Worm (Caenorhabditis elegans) whole organism, late embryonic: ENCODE data around the gene atgl-1.

ENCODE experiments used
- C08G9.2 ChIP-seq: sonication (generic microtip); optimal IDR thresholded peaks from 2 replicates; lab custom pipeline; 2016; ENCODE audit warnings: mild to moderate bottlenecking, missing genetic modification characterization, moderate library complexity, missing compliant biosample characterization
- C38D4.7 ChIP-seq: fragments of 200-800 bp; sonication (Bioruptor generic); optimal IDR thresholded peaks from 2 replicates; lab custom pipeline; 2018; ENCODE audit warnings: mild to moderate bottlenecking, missing genetic modification characterization, moderate library complexity, missing compliant biosample characterization
- F13H6.1 ChIP-seq: sonication (generic microtip); optimal IDR thresholded peaks from 2 replicates; lab custom pipeline; 2016; ENCODE audit warnings: missing genetic modification characterization, missing compliant biosample characterization
- K02D7.2 ChIP-seq: sonication (generic microtip); optimal IDR thresholded peaks from 2 replicates; lab custom pipeline; 2017; ENCODE audit warnings: mild to moderate bottlenecking, missing genetic modification characterization, missing compliant biosample characterization
- T23F11.4 ChIP-seq: fragments of 200-800 bp; sonication (Bioruptor generic); optimal IDR thresholded peaks from 2 replicates; lab custom pipeline; 2018; ENCODE audit warnings: mild to moderate bottlenecking, missing genetic modification characterization, missing compliant biosample characterization
- ama-1 ChIP-seq: fragments of 150-350 bp; optimal IDR thresholded peaks from 2 replicates; lab custom pipeline; 2014
- ceh-14 ChIP-seq: sonication (generic microtip); optimal IDR thresholded peaks from 2 replicates; lab custom pipeline; 2016; ENCODE audit warnings: missing genotype, missing genetic modification characterization, missing compliant biosample characterization
- ceh-18 ChIP-seq: sonication (generic microtip); optimal IDR thresholded peaks from 2 replicates; lab custom pipeline; 2016; ENCODE audit warnings: missing genetic modification characterization, missing compliant biosample characterization
- ceh-2 ChIP-seq: sonication (generic microtip); optimal IDR thresholded peaks from 2 replicates; lab custom pipeline; 2016; ENCODE audit warnings: missing genotype, missing genetic modification characterization, missing compliant biosample characterization
- ceh-22 ChIP-seq: sonication (generic microtip); optimal IDR thresholded peaks from 2 replicates; lab custom pipeline; 2017; ENCODE audit warnings: missing biosample characterization, missing genetic modification characterization
- ceh-24 ChIP-seq: sonication (generic microtip); optimal IDR thresholded peaks from 2 replicates; lab custom pipeline; 2016; ENCODE audit warnings: mild to moderate bottlenecking, missing genetic modification characterization, missing compliant biosample characterization
- ceh-30 ChIP-seq: fragments of 150-350 bp; optimal IDR thresholded peaks from 2 replicates; lab custom pipeline; 2014; ENCODE audit warnings: missing biosample characterization, missing genetic modification characterization
- ceh-31 ChIP-seq: sonication (generic microtip); optimal IDR thresholded peaks from 2 replicates; lab custom pipeline; 2016; ENCODE audit warnings: missing genetic modification characterization, missing compliant biosample characterization
- ceh-6 ChIP-seq: fragments of 200-800 bp; sonication (Bioruptor generic); optimal IDR thresholded peaks from 2 replicates; lab custom pipeline; 2018; ENCODE audit warnings: mild to moderate bottlenecking, missing genetic modification characterization, missing compliant biosample characterization
- ceh-9 ChIP-seq: sonication (generic microtip); optimal IDR thresholded peaks from 2 replicates; lab custom pipeline; 2016; ENCODE audit warnings: mild to moderate bottlenecking, missing genetic modification characterization, inconsistent platforms, missing compliant biosample characterization
- che-1 ChIP-seq: sonication (generic microtip); optimal IDR thresholded peaks from 2 replicates; lab custom pipeline; 2016; ENCODE audit warnings: mild to moderate bottlenecking, missing genetic modification characterization, missing compliant biosample characterization
- dmd-4 ChIP-seq: sonication (generic microtip); optimal IDR thresholded peaks from 2 replicates; lab custom pipeline; 2016; ENCODE audit warnings: borderline replicate concordance, missing genetic modification characterization, missing compliant biosample characterization
- dve-1 ChIP-seq: sonication (generic microtip); optimal IDR thresholded peaks from 2 replicates; lab custom pipeline; 2017; ENCODE audit warnings: antibody characterized with exemption, mild to moderate bottlenecking, missing genetic modification characterization, missing compliant biosample characterization
- elt-2 ChIP-seq: sonication (generic microtip); optimal IDR thresholded peaks from 2 replicates; lab custom pipeline; 2016; ENCODE audit warnings: missing genetic modification reagents, missing genetic modification characterization, missing compliant biosample characterization
- elt-4 ChIP-seq: sonication (generic microtip); optimal IDR thresholded peaks from 2 replicates; lab custom pipeline; 2016; ENCODE audit warnings: missing genetic modification characterization, missing compliant biosample characterization
- fax-1 ChIP-seq: sonication (generic microtip); optimal IDR thresholded peaks from 2 replicates; lab custom pipeline; 2016; ENCODE audit warnings: missing genotype, missing genetic modification characterization, missing compliant biosample characterization
- fkh-10 ChIP-seq: fragments of 150-350 bp; optimal IDR thresholded peaks from 2 replicates; lab custom pipeline; 2014; ENCODE audit warnings: missing biosample characterization, missing genetic modification reagents, missing genetic modification characterization
- hlh-30 ChIP-seq: sonication (generic microtip); optimal IDR thresholded peaks from 2 replicates; lab custom pipeline; 2017; ENCODE audit warnings: antibody characterized with exemption, missing genetic modification characterization, missing compliant biosample characterization; ENCODE audit not compliant: insufficient read depth
- hlh-6 ChIP-seq: sonication (generic microtip); optimal IDR thresholded peaks from 2 replicates; lab custom pipeline; 2016; ENCODE audit warnings: missing genotype, missing genetic modification characterization, missing compliant biosample characterization
- hlh-8 ChIP-seq: sonication (generic microtip); optimal IDR thresholded peaks from 2 replicates; lab custom pipeline; 2016; ENCODE audit warnings: missing genotype, missing genetic modification characterization, missing compliant biosample characterization
- lim-6 ChIP-seq: sonication (generic microtip); optimal IDR thresholded peaks from 2 replicates; lab custom pipeline; 2016; ENCODE audit warnings: missing genetic modification characterization, missing compliant biosample characterization
- mec-3 ChIP-seq: sonication (generic microtip); optimal IDR thresholded peaks from 2 replicates; lab custom pipeline; 2016; ENCODE audit warnings: borderline replicate concordance, missing genetic modification characterization, missing compliant biosample characterization
- nfya-1 ChIP-seq: sonication (generic microtip); optimal IDR thresholded peaks from 2 replicates; lab custom pipeline; 2017; ENCODE audit warnings: missing genetic modification characterization, mild to moderate bottlenecking, missing compliant biosample characterization, antibody characterized with exemption, moderate library complexity
- nhr-11 ChIP-seq: fragments of 150-350 bp; optimal IDR thresholded peaks from 2 replicates; lab custom pipeline; 2014; ENCODE audit warnings: missing biosample characterization, missing genetic modification characterization
- nhr-232 ChIP-seq: sonication (generic microtip); optimal IDR thresholded peaks from 2 replicates; lab custom pipeline; 2016; ENCODE audit warnings: missing genetic modification characterization, missing compliant biosample characterization
- odd-2 ChIP-seq: sonication (generic microtip); optimal IDR thresholded peaks from 2 replicates; lab custom pipeline; 2017; ENCODE audit warnings: antibody characterized with exemption, mild to moderate bottlenecking, missing genetic modification characterization, missing compliant biosample characterization
- pat-9 ChIP-seq: fragments of 200-800 bp; sonication (Bioruptor generic); optimal IDR thresholded peaks from 2 replicates; lab custom pipeline; 2018; ENCODE audit warnings: mild to moderate bottlenecking, missing genetic modification characterization, moderate library complexity, missing compliant biosample characterization
- pax-1 ChIP-seq: fragments of 150-350 bp; optimal IDR thresholded peaks from 2 replicates; lab custom pipeline; 2014; ENCODE audit warnings: missing biosample characterization, missing genetic modification characterization
- pha-2 ChIP-seq: sonication (generic microtip); optimal IDR thresholded peaks from 2 replicates; lab custom pipeline; 2017; ENCODE audit warnings: mild to moderate bottlenecking, missing genetic modification characterization, missing compliant biosample characterization
- pqm-1 ChIP-seq: sonication (generic microtip); optimal IDR thresholded peaks from 2 replicates; lab custom pipeline; 2016; ENCODE audit warnings: missing genetic modification characterization, missing compliant biosample characterization
- ref-2 ChIP-seq: sonication (generic microtip); optimal IDR thresholded peaks from 2 replicates; lab custom pipeline; 2016; ENCODE audit warnings: missing genetic modification characterization, missing compliant biosample characterization
- sdc-2 ChIP-seq: sonication (generic microtip); optimal IDR thresholded peaks from 2 replicates; lab custom pipeline; 2016; ENCODE audit warnings: missing genotype, missing genetic modification characterization, missing compliant biosample characterization
- sox-2 ChIP-seq: fragments of 200-800 bp; sonication (Bioruptor generic); IDR thresholded peaks from 2 replicates; pipeline ENCODE4 v1.3.6; 2022; ENCODE audit warnings: missing genetic modification reagents, missing genetic modification characterization, missing compliant biosample characterization
- syd-9 ChIP-seq: sonication (generic microtip); optimal IDR thresholded peaks from 2 replicates; lab custom pipeline; 2016; ENCODE audit warnings: mild to moderate bottlenecking, missing genetic modification characterization, moderate library complexity, missing compliant biosample characterization
- tbx-2 ChIP-seq: sonication (generic microtip); optimal IDR thresholded peaks from 2 replicates; lab custom pipeline; 2016; ENCODE audit warnings: missing genetic modification characterization, missing compliant biosample characterization
- unc-3 ChIP-seq, 2 experiments: fragments of 200-800 bp in 1 of 2; sonication (Bioruptor generic) in 1 of 2; sonication (generic microtip) in 1 of 2; conservative IDR thresholded peaks in 1 of 2; optimal IDR thresholded peaks in 1 of 2; 2 replicates each; pipeline versions ENCODE4 v1.3.6 to Lab custom; 2016 to 2022; ENCODE audit warnings: missing compliant biosample characterization in 2 of 2, missing genetic modification characterization in 2 of 2, missing genetic modification reagents in 1 of 2
- unc-55 ChIP-seq: sonication (generic microtip); optimal IDR thresholded peaks from 2 replicates; lab custom pipeline; 2017; ENCODE audit warnings: missing biosample characterization, missing genetic modification reagents, missing genetic modification characterization
- unc-86 ChIP-seq: sonication (generic microtip); optimal IDR thresholded peaks from 2 replicates; lab custom pipeline; 2016; ENCODE audit warnings: missing genetic modification characterization, missing compliant biosample characterization
- zip-5 ChIP-seq: sonication (generic microtip); optimal IDR thresholded peaks from 2 replicates; lab custom pipeline; 2016; ENCODE audit warnings: missing genetic modification characterization, missing compliant biosample characterization
- ztf-16 ChIP-seq: sonication (generic microtip); optimal IDR thresholded peaks from 2 replicates; lab custom pipeline; 2017; ENCODE audit warnings: missing genetic modification characterization, missing compliant biosample characterization

The atgl-1 gene

ce11 chrIII:6374947-6375415 lies 44.3 kb downstream of the atgl-1 start, which contains the start of the genes rps-13 and nfx-1 (continued):
- TF ChIP-seq ceh-30: peak; percentile 87
- TF ChIP-seq sdc-2 (tag; lab: Kevin White, UChicago): no peak
- no peak for TF ChIP-seq pha-2 (tag; lab: Kevin White, UChicago)
- no peak for TF ChIP-seq che-1 (tag; lab: Kevin White, UChicago)
- peak; percentile 35 for TF ChIP-seq ref-2 (tag; lab: Kevin White, UChicago)
- no peak for TF ChIP-seq unc-86
- TF ChIP-seq mec-3: no peak
- no peak for TF ChIP-seq pax-1 (tag; lab: Kevin White, UChicago)
- TF ChIP-seq ceh-9 (tag; lab: Kevin White, UChicago): no peak
- peak; percentile 14 for TF ChIP-seq dve-1
- no peak for TF ChIP-seq hlh-8 (tag; lab: Kevin White, UChicago)
- no peak for TF ChIP-seq dmd-4 (tag; lab: Kevin White, UChicago)
- no peak for TF ChIP-seq ceh-24 (tag; lab: Kevin White, UChicago)
- no peak for TF ChIP-seq F13H6.1 (tag; lab: Kevin White, UChicago)
- no peak for TF ChIP-seq C38D4.7 (GFP tag; lab: Kevin White, UChicago)
- no peak for TF ChIP-seq unc-3 (GFP tag; conservative IDR thresholded peaks at IDR 0.05; lab: Robert Waterston, UW)
- no peak for TF ChIP-seq unc-3 (tag; optimal IDR thresholded peaks at IDR 0.05; lab: Kevin White, UChicago)
- TF ChIP-seq tbx-2 (tag; lab: Kevin White, UChicago): peak; percentile 46
- TF ChIP-seq ztf-16 (tag; lab: Kevin White, UChicago): no peak

- TF ChIP-seq ama-1 (lab: Kevin White, UChicago) (peak; percentile 17), lim-6 (no peak)
- TF ChIP-seq, all 69 proteins: peak for 1
Observed at ce11 chrIII:6373850-6374474, 45.3 kb downstream of the atgl-1 start.

- TF ChIP-seq hlh-8 (tag; lab: Kevin White, UChicago) (no peak), pat-9 (tag; lab: Kevin White, UChicago) (no peak), ceh-31 (tag; lab: Kevin White, UChicago) (no peak), ceh-18 (no peak), pqm-1 (tag; lab: Kevin White, UChicago) (no peak), unc-55 (GFP tag; lab: Kevin White, UChicago) (no peak), unc-86 (no peak), syd-9 (no peak), C08G9.2 (no peak), hlh-6 (tag; lab: Kevin White, UChicago) (no peak), C38D4.7 (GFP tag; lab: Kevin White, UChicago) (no peak), ceh-22 (tag; lab: Kevin White, UChicago) (no peak), ceh-6 (GFP tag; lab: Kevin White, UChicago) (no peak), elt-2 (tag; lab: Kevin White, UChicago) (no peak), nhr-232 (no peak), T23F11.4 (GFP tag; lab: Kevin White, UChicago) (no peak), hlh-30 (no peak)
Observed at ce11 chrIII:6368524-6368923, 50.7 kb downstream of the atgl-1 start.

ce11 chrIII:6367712-6368111 lies 51.5 kb downstream of the atgl-1 start, which contains the start of the genes C56G2.15 and thoc-2:
Gene C56G2.15, minus strand, starts transcription at chrIII:6367899.
Gene thoc-2, plus strand, starts transcription at chrIII:6368042.
- TF ChIP-seq nhr-11 (no peak), F13H6.1 (tag; lab: Kevin White, UChicago) (no peak), sox-2 (GFP tag; lab: Robert Waterston, UW) (no peak), elt-4 (tag; lab: Kevin White, UChicago) (no peak), ceh-9 (tag; lab: Kevin White, UChicago) (no peak), ceh-2 (tag; lab: Kevin White, UChicago) (peak; percentile 10), fkh-10 (GFP tag; lab: Kevin White, UChicago) (no peak), C08G9.2 (peak; percentile 38), nhr-232 (no peak), ceh-22 (tag; lab: Kevin White, UChicago) (no peak), unc-3 (GFP tag; conservative IDR thresholded peaks at IDR 0.05; lab: Robert Waterston, UW) (no peak), unc-3 (tag; optimal IDR thresholded peaks at IDR 0.05; lab: Kevin White, UChicago) (no peak), pqm-1 (tag; lab: Kevin White, UChicago) (no peak), K02D7.2 (tag; lab: Kevin White, UChicago) (no peak), sdc-2 (tag; lab: Kevin White, UChicago) (no peak), tbx-2 (tag; lab: Kevin White, UChicago) (peak; percentile 51), hlh-8 (tag; lab: Kevin White, UChicago) (no peak), odd-2 (no peak), ztf-16 (tag; lab: Kevin White, UChicago) (no peak), ceh-14 (tag; lab: Kevin White, UChicago) (no peak), fax-1 (no peak), zip-5 (tag; lab: Kevin White, UChicago) (no peak), ama-1 (lab: Kevin White, UChicago) (no peak), nfya-1 (tag; lab: Kevin White, UChicago) (no peak)
